Worm (Caenorhabditis elegans) whole organism, L4 larva: Measurements from ENCODE around the gene knl-1.

Source experiments
- F10B5.3 ChIP-seq: sonication (generic microtip); optimal IDR thresholded peaks from 2 replicates; lab custom pipeline; 2016; ENCODE audit warnings: mild to moderate bottlenecking, missing genetic modification characterization, missing compliant biosample characterization
- unc-130 ChIP-seq: sonication (generic microtip); optimal IDR thresholded peaks from 2 replicates; lab custom pipeline; 2016; ENCODE audit warnings: missing genetic modification reagents, missing genetic modification characterization, missing compliant biosample characterization
- unc-62 ChIP-seq, 3 experiments: fragments of 150-350 bp in 1 of 3; sonication (generic microtip); optimal IDR thresholded peaks in 2 of 3; peaks in 1 of 3; 1 replicate in 1 of 3; 2 replicates in 2 of 3; lab custom pipeline; 2014 to 2017; ENCODE audit warnings: missing biosample characterization in 3 of 3, missing genetic modification characterization in 3 of 3, missing genetic modification reagents in 3 of 3, missing genotype in 1 of 3

ce11 chrIII:8216224-8216623, 34.2 kb upstream of the knl-1 start, which contains the start of gene unc-86:
- no peak for TF ChIP-seq unc-62 (GFP tag; optimal IDR thresholded peaks at IDR 0.05 in 1 of 2; lab: Kevin White, UChicago)
- no peak for TF ChIP-seq unc-62 (tag; optimal IDR thresholded peaks at IDR 0.05; lab: Kevin White, UChicago)
- TF ChIP-seq F10B5.3: no peak
- no peak for TF ChIP-seq unc-130 (GFP tag; lab: Kevin White, UChicago)
